Fruit fly (Drosophila melanogaster): ENCODE results near the gene CG15337.
A peak's percentile ranks its signal among the peaks of the same experiment; 100 is the strongest.

Gene CG15337

DNA sequence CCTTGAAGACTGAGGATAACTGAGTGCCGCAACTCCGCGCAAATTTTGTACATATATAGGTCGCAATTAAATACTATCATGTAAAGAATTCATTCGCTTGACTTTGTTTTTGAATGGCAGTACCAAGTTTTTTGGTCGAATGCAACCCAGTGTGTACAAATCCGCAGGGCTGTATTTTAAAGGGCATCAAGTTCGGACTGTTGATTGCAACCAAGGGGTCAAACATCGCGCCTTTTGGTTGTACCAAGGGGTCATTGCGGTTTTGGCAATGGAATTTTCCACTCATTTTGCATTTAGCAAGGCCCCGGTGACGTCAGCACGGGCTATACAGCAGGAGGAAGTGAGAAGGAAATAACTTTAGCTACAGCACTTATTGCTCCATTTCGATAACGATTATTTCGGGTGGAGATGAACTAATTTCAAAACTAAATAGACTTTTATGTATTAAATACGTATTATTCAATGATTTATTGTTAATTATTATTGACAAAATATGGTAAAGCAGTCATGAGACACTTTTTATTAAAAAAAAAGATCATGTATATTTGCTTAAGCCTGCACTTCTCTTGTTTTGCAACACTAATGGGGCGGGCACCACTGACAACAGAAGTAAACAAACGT lies 28.1 kb upstream of the CG15337 start, which contains the start of gene CG10958 (continued):
- TF ChIP-seq Gug (GFP tag; IDR thresholded peaks at IDR 0.05), result 0 out of 2 replicates have a peak, but pooled peaks have one; percentile 12
- peak; percentile 48 for TF ChIP-seq eg (GFP tag; IDR thresholded peaks at IDR 0.05)
- peak; percentile 39 for TF ChIP-seq Hr4 (GFP tag; optimal IDR thresholded peaks at IDR 0.05)
- TF ChIP-seq fkh (GFP tag; optimal IDR thresholded peaks at IDR 0.05), result peak; percentile 90
- TF ChIP-seq Ets21C (GFP tag; optimal IDR thresholded peaks at IDR 0.05), result peak; percentile 14
- no peak for TF ChIP-seq salr (GFP tag; optimal IDR thresholded peaks at IDR 0.05)
- peak; percentile 6 for TF ChIP-seq Lpt (GFP tag; optimal IDR thresholded peaks at IDR 0.05)
- TF ChIP-seq OdsH (GFP tag; optimal IDR thresholded peaks at IDR 0.05), result peak; percentile 68
- peak; percentile 81 for TF ChIP-seq Eip78C (GFP tag)
- TF ChIP-seq Ets96B (tag; optimal IDR thresholded peaks at IDR 0.05), result peak; percentile 42
- TF ChIP-seq CG6854 (GFP tag; optimal IDR thresholded peaks at IDR 0.05), result peak; percentile 34
- peak; percentile 63; the same call in 2 of the 3 replicates for TF ChIP-seq CG6163 (GFP tag; IDR thresholded peaks at IDR 0.05)
- TF ChIP-seq Eip75B (GFP tag; optimal IDR thresholded peaks at IDR 0.05), result peak; percentile 61
- peak; percentile 85 for TF ChIP-seq svp (GFP tag)
- TF ChIP-seq CG6276 (GFP tag; optimal IDR thresholded peaks at IDR 0.05), result no peak
- peak; percentile 73 for TF ChIP-seq CG3919 (GFP tag; optimal IDR thresholded peaks at IDR 0.05)
- peak; percentile 65 for TF ChIP-seq topi (GFP tag; optimal IDR thresholded peaks at IDR 0.05)
- TF ChIP-seq pdm3 (GFP tag; optimal IDR thresholded peaks at IDR 0.05), result peak; percentile 75
- TF ChIP-seq CG31627 (GFP tag; optimal IDR thresholded peaks at IDR 0.05), result peak; percentile 35
- TF ChIP-seq dac (GFP tag; optimal IDR thresholded peaks at IDR 0.05), result no peak
- TF ChIP-seq CG11294 (GFP tag; IDR thresholded peaks at IDR 0.05), result no peak; the same call in 1 of the 2 replicates
- peak; percentile 34 for TF ChIP-seq CG11902 (GFP tag; optimal IDR thresholded peaks at IDR 0.05)
- peak; percentile 66 for TF ChIP-seq acj6 (GFP tag; optimal IDR thresholded peaks at IDR 0.05)
- TF ChIP-seq ss (GFP tag; optimal IDR thresholded peaks at IDR 0.05), result no peak
- peak; percentile 57 for TF ChIP-seq Eip93F (GFP tag; optimal IDR thresholded peaks at IDR 0.05)
- TF ChIP-seq CG10669 (GFP tag; optimal IDR thresholded peaks at IDR 0.05), result no peak
- peak; percentile 60 for TF ChIP-seq CG34406 (GFP tag; optimal IDR thresholded peaks at IDR 0.05)
- peak; percentile 72 for TF ChIP-seq esn (GFP tag; optimal IDR thresholded peaks at IDR 0.05)
- peak; percentile 69 for TF ChIP-seq CG10631 (GFP tag; optimal IDR thresholded peaks at IDR 0.05)
- TF ChIP-seq CG15336 (GFP tag; IDR thresholded peaks at IDR 0.05), result peak; percentile 52; the same call in 1 of the 2 replicates
- peak; percentile 61 for TF ChIP-seq lz (GFP tag; optimal IDR thresholded peaks at IDR 0.05)
- TF ChIP-seq CG8632 (GFP tag; optimal IDR thresholded peaks at IDR 0.05), result peak; percentile 52
- TF ChIP-seq CG3032 (tag; optimal IDR thresholded peaks at IDR 0.05), result peak; percentile 24
- no peak for TF ChIP-seq Blimp-1 (GFP tag; optimal IDR thresholded peaks at IDR 0.05)
- no peak for TF ChIP-seq fd59A (GFP tag; optimal IDR thresholded peaks at IDR 0.05)
- TF ChIP-seq CG6792 (GFP tag; optimal IDR thresholded peaks at IDR 0.05), result peak; percentile 60
- TF ChIP-seq CG1621 (tag; optimal IDR thresholded peaks at IDR 0.05), result no peak
- TF ChIP-seq Smox (GFP tag; optimal IDR thresholded peaks at IDR 0.05), result no peak

DNA sequence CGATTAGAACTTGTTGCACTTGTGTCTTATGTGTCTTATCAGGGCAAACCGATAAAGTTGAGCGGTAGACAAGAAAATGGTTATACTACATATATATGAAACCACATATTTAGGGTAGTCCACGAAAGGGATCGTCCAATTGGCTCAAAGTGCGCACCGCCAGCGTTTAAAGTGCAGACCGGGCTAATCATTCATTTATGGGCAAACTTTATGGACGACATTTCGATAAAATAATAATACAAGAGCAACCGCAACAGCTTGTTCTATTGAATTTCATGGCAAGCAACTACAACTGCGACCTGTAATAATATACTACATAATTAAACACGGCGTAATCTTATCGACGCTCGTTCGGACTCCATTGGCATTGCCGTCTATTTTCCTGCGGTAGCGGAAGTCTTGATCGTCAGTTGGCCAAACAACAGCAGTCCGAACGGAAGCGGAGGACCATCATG lies 24.4 kb upstream of the CG15337 start, which contains the start of the genes cyr and CG2120:
TSS of gene cyr (minus strand) at position 294 of the 455 bp plus-strand sequence.
TSS of gene CG2120 (plus strand) at position 405 of the 455 bp plus-strand sequence.
- no peak for TF ChIP-seq fd85E (GFP tag; optimal IDR thresholded peaks at IDR 0.05)
- no peak for TF ChIP-seq CG6808 (GFP tag; optimal IDR thresholded peaks at IDR 0.05)
- no peak for TF ChIP-seq dac (GFP tag; optimal IDR thresholded peaks at IDR 0.05)
- TF ChIP-seq Blimp-1 (GFP tag; optimal IDR thresholded peaks at IDR 0.05), result no peak
- TF ChIP-seq Eip78C (GFP tag), result no peak
- no peak for TF ChIP-seq Met (GFP tag; optimal IDR thresholded peaks at IDR 0.05)
- no peak for TF ChIP-seq pdm3 (GFP tag; optimal IDR thresholded peaks at IDR 0.05)
